Worm (Caenorhabditis elegans) whole organism, L3 larva: Measurements from ENCODE around the gene nhr-22.

Experiments used
- ceh-16 ChIP-seq: sonication (generic microtip); optimal IDR thresholded peaks from 2 replicates; lab custom pipeline; 2017; ENCODE audit warnings: missing biosample characterization, missing genetic modification characterization
- ceh-82 ChIP-seq: fragments of 150-350 bp; optimal IDR thresholded peaks from 2 replicates; lab custom pipeline; 2014; ENCODE audit warnings: missing biosample characterization, missing genetic modification characterization
- ceh-9 ChIP-seq: sonication (generic microtip); optimal IDR thresholded peaks from 2 replicates; lab custom pipeline; 2018; ENCODE audit warnings: missing biosample characterization, missing genetic modification characterization
- unc-39 ChIP-seq: sonication (generic microtip); optimal IDR thresholded peaks from 4 replicates; lab custom pipeline; 2017; ENCODE audit warnings: missing biosample characterization, missing genetic modification characterization

- no peak for TF ChIP-seq ceh-16
- no peak for TF ChIP-seq ceh-82
- no peak for TF ChIP-seq unc-39
- no peak for TF ChIP-seq ceh-9 (tag; lab: Kevin White, UChicago)
Observed at ce11 chrII:6448189-6448588, 1.4 kb downstream of the nhr-22 start.
